Fruit fly (Drosophila melanogaster) whole organism, prepupa: ENCODE results near the gene tsh.

Experiments
- Blimp-1 ChIP-seq: fragments of 200-800 bp; sonication (Bioruptor generic); optimal IDR thresholded peaks from 3 replicates; lab custom pipeline; 2017; ENCODE audit warnings: missing biosample characterization, missing genetic modification characterization, mild to moderate bottlenecking, moderate library complexity, missing genetic modification reagents
- CG10631 ChIP-seq: fragments of 200-800 bp; sonication (Bioruptor generic); optimal IDR thresholded peaks from 2 replicates; lab custom pipeline; 2016; ENCODE audit warnings: missing biosample characterization, missing genetic modification characterization
- CG10669 ChIP-seq: fragments of 200-800 bp; sonication (Bioruptor generic); optimal IDR thresholded peaks from 3 replicates; lab custom pipeline; 2018; ENCODE audit warnings: missing biosample characterization, mild to moderate bottlenecking, missing genetic modification characterization, moderate library complexity
- CG11762 ChIP-seq: fragments of 200-800 bp; sonication (Bioruptor generic); optimal IDR thresholded peaks from 3 replicates; lab custom pipeline; 2016; ENCODE audit warnings: missing biosample characterization, missing genetic modification characterization; ENCODE audit not compliant: insufficient read depth
- CG11902 ChIP-seq: fragments of 200-800 bp; sonication (Bioruptor generic); optimal IDR thresholded peaks from 3 replicates; lab custom pipeline; 2016; ENCODE audit warnings: missing biosample characterization, missing genetic modification characterization
- CG15336 ChIP-seq: fragments of 200-800 bp; sonication (Bioruptor generic); IDR thresholded peaks from 2 replicates; pipeline ENCODE4 v1.3.6; 2022; ENCODE audit warnings: missing biosample characterization, missing genetic modification characterization
- CG3032 ChIP-seq: fragments of 200-800 bp; optimal IDR thresholded peaks from 2 replicates; lab custom pipeline; 2019; ENCODE audit warnings: missing biosample characterization, mild to moderate bottlenecking, missing genetic modification characterization, moderate library complexity
- CG31627 ChIP-seq: fragments of 200-800 bp; sonication (Bioruptor generic); optimal IDR thresholded peaks from 3 replicates; lab custom pipeline; 2016; ENCODE audit warnings: missing biosample characterization, missing genetic modification characterization
- CG34406 ChIP-seq: fragments of 200-800 bp; sonication (Bioruptor generic); optimal IDR thresholded peaks from 3 replicates; lab custom pipeline; 2016; ENCODE audit warnings: missing biosample characterization, missing genetic modification characterization
- CG4318 ChIP-seq: fragments of 200-800 bp; sonication (Bioruptor generic); optimal IDR thresholded peaks from 3 replicates; lab custom pipeline; 2017; ENCODE audit warnings: missing biosample characterization, mild to moderate bottlenecking, missing genetic modification characterization
- CG6163 ChIP-seq: fragments of 200-800 bp; sonication (Bioruptor generic); IDR thresholded peaks from 3 replicates; pipeline ENCODE4 v1.3.6; 2022; ENCODE audit warnings: missing biosample characterization, missing genetic modification characterization
- CG6276 ChIP-seq: fragments of 200-800 bp; sonication (Bioruptor generic); optimal IDR thresholded peaks from 2 replicates; lab custom pipeline; 2017; ENCODE audit warnings: missing biosample characterization, mild to moderate bottlenecking, missing genetic modification characterization
- CG6808 ChIP-seq: fragments of 200-800 bp; sonication (Bioruptor generic); optimal IDR thresholded peaks from 3 replicates; lab custom pipeline; 2017; ENCODE audit warnings: missing biosample characterization, missing genetic modification characterization, mild to moderate bottlenecking, moderate library complexity, missing genetic modification reagents
- CG6854 ChIP-seq: fragments of 200-800 bp; sonication (Bioruptor generic); optimal IDR thresholded peaks from 2 replicates; lab custom pipeline; 2017; ENCODE audit warnings: missing biosample characterization, mild to moderate bottlenecking, missing genetic modification characterization
- CG7368 ChIP-seq: fragments of 200-800 bp; sonication (Bioruptor generic); optimal IDR thresholded peaks from 3 replicates; lab custom pipeline; 2016; ENCODE audit warnings: missing biosample characterization, missing genetic modification characterization
- CG8119 ChIP-seq: fragments of 200-800 bp; sonication (Bioruptor generic); IDR thresholded peaks from 3 replicates; pipeline ENCODE4 v1.3.6; 2022; ENCODE audit warnings: missing biosample characterization, missing genetic modification characterization
- CG8632 ChIP-seq: fragments of 200-800 bp; sonication (Bioruptor generic); optimal IDR thresholded peaks from 3 replicates; lab custom pipeline; 2016; ENCODE audit warnings: missing biosample characterization, missing genetic modification characterization
- CG9139 ChIP-seq: fragments of 200-800 bp; sonication (Bioruptor generic); optimal IDR thresholded peaks from 3 replicates; lab custom pipeline; 2017; ENCODE audit warnings: missing biosample characterization, mild to moderate bottlenecking, missing genetic modification characterization
- Eip75B ChIP-seq: fragments of 200-800 bp; sonication (Bioruptor generic); optimal IDR thresholded peaks from 3 replicates; lab custom pipeline; 2016; ENCODE audit warnings: missing biosample characterization, missing genetic modification characterization
- Eip78C ChIP-seq: fragments of 200-800 bp; sonication (Bioruptor generic); peaks from one replicate; lab custom pipeline; 2016; ENCODE audit warnings: missing biosample characterization, missing genetic modification characterization
- Eip93F ChIP-seq: fragments of 200-800 bp; sonication (Bioruptor generic); optimal IDR thresholded peaks from 2 replicates; lab custom pipeline; 2016; ENCODE audit warnings: missing biosample characterization, mild to moderate bottlenecking, missing genetic modification characterization
- Ets96B ChIP-seq: fragments of 200-800 bp; optimal IDR thresholded peaks from 2 replicates; lab custom pipeline; 2019; ENCODE audit warnings: missing biosample characterization, mild to moderate bottlenecking, missing genetic modification characterization, moderate library complexity
- Gug ChIP-seq: fragments of 200-800 bp; sonication (Bioruptor generic); IDR thresholded peaks from 2 replicates; pipeline ENCODE4 v1.3.6; 2022; ENCODE audit warnings: missing biosample characterization, missing genetic modification characterization
- Hr38 ChIP-seq: sonication (Bioruptor generic); optimal IDR thresholded peaks from 2 replicates; lab custom pipeline; 2016; ENCODE audit warnings: missing biosample characterization, missing genetic modification characterization
- Hr39 ChIP-seq: fragments of 200-800 bp; sonication (Bioruptor generic); optimal IDR thresholded peaks from 2 replicates; lab custom pipeline; 2016; ENCODE audit warnings: missing biosample characterization, missing genetic modification characterization
- Lpt ChIP-seq: fragments of 200-800 bp; sonication (Bioruptor generic); optimal IDR thresholded peaks from 3 replicates; lab custom pipeline; 2016; ENCODE audit warnings: missing biosample characterization, missing genetic modification characterization
- Met ChIP-seq: fragments of 200-800 bp; sonication (Bioruptor generic); optimal IDR thresholded peaks from 3 replicates; lab custom pipeline; 2016; ENCODE audit warnings: missing biosample characterization, missing genetic modification characterization
- OdsH ChIP-seq: fragments of 200-800 bp; sonication (Bioruptor generic); optimal IDR thresholded peaks from 3 replicates; lab custom pipeline; 2016; ENCODE audit warnings: missing biosample characterization, missing genetic modification characterization
- Smox ChIP-seq: fragments of 200-800 bp; sonication (Bioruptor generic); optimal IDR thresholded peaks from 3 replicates; lab custom pipeline; 2016; ENCODE audit warnings: missing biosample characterization, missing genetic modification characterization
- Sox102F ChIP-seq: fragments of 200-800 bp; sonication (Bioruptor generic); optimal IDR thresholded peaks from 2 replicates; lab custom pipeline; 2016; ENCODE audit warnings: missing biosample characterization, mild to moderate bottlenecking, missing genetic modification characterization
- Sox14 ChIP-seq: fragments of 200-800 bp; sonication (Bioruptor generic); optimal IDR thresholded peaks from 3 replicates; lab custom pipeline; 2016; ENCODE audit warnings: missing biosample characterization, missing genetic modification characterization
- achi ChIP-seq: fragments of 200-800 bp; sonication (Bioruptor generic); optimal IDR thresholded peaks from 3 replicates; lab custom pipeline; 2016; ENCODE audit warnings: missing biosample characterization, missing genetic modification characterization
- acj6 ChIP-seq: fragments of 200-800 bp; sonication (Bioruptor generic); optimal IDR thresholded peaks from 3 replicates; lab custom pipeline; 2016; ENCODE audit warnings: missing biosample characterization, missing genetic modification characterization
- cyc ChIP-seq: fragments of 200-800 bp; sonication (Bioruptor generic); optimal IDR thresholded peaks from 3 replicates; lab custom pipeline; 2016; ENCODE audit warnings: missing biosample characterization, missing genetic modification characterization
- dsx ChIP-seq: fragments of 200-800 bp; optimal IDR thresholded peaks from 3 replicates; lab custom pipeline; 2019; ENCODE audit warnings: missing biosample characterization, mild to moderate bottlenecking, missing genetic modification characterization, moderate library complexity; ENCODE audit not compliant: poor library complexity, severe bottlenecking
- eg ChIP-seq: fragments of 200-800 bp; sonication (Bioruptor generic); IDR thresholded peaks from 3 replicates; pipeline ENCODE4 v1.3.6; 2022; ENCODE audit warnings: missing biosample characterization, missing genetic modification characterization
- esn ChIP-seq: fragments of 200-800 bp; sonication (Bioruptor generic); optimal IDR thresholded peaks from 2 replicates; lab custom pipeline; 2016; ENCODE audit warnings: missing biosample characterization, mild to moderate bottlenecking, missing genetic modification characterization, moderate library complexity
- fd59A ChIP-seq: fragments of 200-800 bp; sonication (Bioruptor generic); optimal IDR thresholded peaks from 2 replicates; lab custom pipeline; 2017; ENCODE audit warnings: missing biosample characterization, mild to moderate bottlenecking, missing genetic modification characterization, missing genetic modification reagents
- fd85E ChIP-seq: fragments of 200-800 bp; sonication (Bioruptor generic); optimal IDR thresholded peaks from 3 replicates; lab custom pipeline; 2016; ENCODE audit warnings: missing biosample characterization, missing genetic modification characterization
- fkh ChIP-seq: fragments of 200-800 bp; sonication (Bioruptor generic); optimal IDR thresholded peaks from 3 replicates; lab custom pipeline; 2017; ENCODE audit warnings: missing biosample characterization, mild to moderate bottlenecking, missing genetic modification characterization, moderate library complexity
- lz ChIP-seq: fragments of 200-800 bp; sonication (Bioruptor generic); optimal IDR thresholded peaks from 3 replicates; lab custom pipeline; 2016; ENCODE audit warnings: missing biosample characterization, missing genetic modification characterization
- net ChIP-seq: fragments of 200-800 bp; sonication (Bioruptor generic); optimal IDR thresholded peaks from 3 replicates; lab custom pipeline; 2016; ENCODE audit warnings: missing biosample characterization, missing genetic modification characterization
- pdm3 ChIP-seq: fragments of 200-800 bp; sonication (Bioruptor generic); optimal IDR thresholded peaks from 3 replicates; lab custom pipeline; 2016; ENCODE audit warnings: missing biosample characterization, missing genetic modification characterization
- salr ChIP-seq, 2 experiments: fragments of 200-800 bp; sonication (Bioruptor generic); optimal IDR thresholded peaks; 3 replicates each; lab custom pipeline; 2016 to 2018; ENCODE audit warnings: missing biosample characterization in 2 of 2, missing genetic modification characterization in 2 of 2, mild to moderate bottlenecking in 1 of 2
- spab ChIP-seq: fragments of 200-800 bp; sonication (Bioruptor generic); optimal IDR thresholded peaks from 2 replicates; lab custom pipeline; 2017; ENCODE audit warnings: missing biosample characterization, mild to moderate bottlenecking, missing genetic modification characterization, missing genetic modification reagents
- svp ChIP-seq: fragments of 200-800 bp; sonication (Bioruptor generic); peaks from one replicate; lab custom pipeline; 2016; ENCODE audit warnings: missing biosample characterization, missing genetic modification characterization
- topi ChIP-seq: fragments of 200-800 bp; sonication (Bioruptor generic); optimal IDR thresholded peaks from 3 replicates; lab custom pipeline; 2016; ENCODE audit warnings: missing biosample characterization, missing genetic modification characterization
- vri ChIP-seq: fragments of 200-800 bp; sonication (Bioruptor generic); optimal IDR thresholded peaks from 3 replicates; lab custom pipeline; 2016; ENCODE audit warnings: missing biosample characterization, mild to moderate bottlenecking, missing genetic modification characterization

tsh gene

dm6 chr2L:21879411-21879810, 51.0 kb downstream of the tsh start (continued):
- TF ChIP-seq CG4318 (GFP tag; lab: Kevin White, UChicago) (no peak), CG10631 (GFP tag; lab: Kevin White, UChicago) (peak; percentile 38), CG8119 (GFP tag; lab: Robert Waterston, UW) (no peak), achi (GFP tag; lab: Kevin White, UChicago) (peak; percentile 44), Eip75B (GFP tag; lab: Kevin White, UChicago) (peak; percentile 39), eg (GFP tag; lab: Robert Waterston, UW) (no peak)

dm6 chr2L:21881504-21882124, 53.2 kb downstream of the tsh start:
- TF ChIP-seq pdm3 (GFP tag; lab: Kevin White, UChicago) (no peak), Eip93F (no peak), Hr39 (no peak), spab (GFP tag; lab: Kevin White, UChicago) (no peak), CG11762 (no peak), CG8119 (GFP tag; lab: Robert Waterston, UW) (no peak), topi (GFP tag; lab: Kevin White, UChicago) (peak; percentile 42), CG10631 (GFP tag; lab: Kevin White, UChicago) (peak; percentile 13), Met (GFP tag; lab: Kevin White, UChicago) (peak; percentile 41), CG6854 (GFP tag; lab: Kevin White, UChicago) (no peak), Smox (GFP tag; lab: Kevin White, UChicago) (peak; percentile 31), vri (GFP tag; lab: Kevin White, UChicago) (peak; percentile 25), lz (peak; percentile 28), CG8632 (GFP tag; lab: Kevin White, UChicago) (no peak), Sox14 (peak; percentile 20), CG4318 (GFP tag; lab: Kevin White, UChicago) (no peak), CG11902 (GFP tag; lab: Kevin White, UChicago) (no peak), CG9139 (no peak), CG31627 (GFP tag; lab: Kevin White, UChicago) (peak; percentile 7), CG15336 (no peak), CG3032 (peak; percentile 1), salr (GFP tag; optimal IDR thresholded peaks at IDR 0.05; lab: Kevin White, UChicago) (no peak), cyc (GFP tag; lab: Kevin White, UChicago) (peak; percentile 5), fd59A (peak; percentile 6), fd85E (GFP tag; lab: Kevin White, UChicago) (no peak), CG6276 (no peak), Hr38 (no peak), Eip75B (GFP tag; lab: Kevin White, UChicago) (peak; percentile 19), CG34406 (GFP tag; lab: Kevin White, UChicago) (peak; percentile 7), Lpt (GFP tag; lab: Kevin White, UChicago) (no peak), OdsH (GFP tag; lab: Kevin White, UChicago) (peak; percentile 14), CG7368 (no peak), achi (GFP tag; lab: Kevin White, UChicago) (no peak), Gug (GFP tag; lab: Robert Waterston, UW) (no peak), Eip78C (GFP tag; lab: Kevin White, UChicago) (peak; percentile 79), net (GFP tag; lab: Kevin White, UChicago) (no peak), Ets96B (peak; percentile 19), CG6808 (GFP tag; lab: Kevin White, UChicago) (no peak), dsx (GFP tag; lab: Kevin White, UChicago) (no peak), Sox102F (no peak), CG10669 (GFP tag; lab: Kevin White, UChicago) (peak; percentile 13), fkh (GFP tag; lab: Kevin White, UChicago) (no peak), acj6 (GFP tag; lab: Kevin White, UChicago) (peak; percentile 15), svp (peak; percentile 59), CG6163 (GFP tag; lab: Robert Waterston, UW) (no peak), esn (peak; percentile 37), Blimp-1 (no peak)
